Worm (Caenorhabditis elegans) whole organism, L2 larva: ENCODE measurements around the gene egl-1.

Experiments used
- C34F6.9 ChIP-seq: fragments of 150-350 bp; optimal IDR thresholded peaks from 2 replicates; lab custom pipeline; 2014; ENCODE audit warnings: missing biosample characterization, missing genetic modification characterization
- aly-2 ChIP-seq: fragments of 150-350 bp; optimal IDR thresholded peaks from 2 replicates; lab custom pipeline; 2014; ENCODE audit warnings: missing biosample characterization, missing genetic modification characterization
- ceh-82 ChIP-seq: fragments of 150-350 bp; optimal IDR thresholded peaks from 2 replicates; lab custom pipeline; 2014; ENCODE audit warnings: missing biosample characterization, missing genetic modification characterization
- elt-3 ChIP-seq: sonication (generic microtip); optimal IDR thresholded peaks from 2 replicates; lab custom pipeline; 2017; ENCODE audit warnings: missing biosample characterization, missing genetic modification characterization
- lin-11 ChIP-seq: fragments of 150-350 bp; sonication (generic microtip); optimal IDR thresholded peaks from 2 replicates; lab custom pipeline; 2014; ENCODE audit warnings: missing biosample characterization, missing genetic modification characterization, inconsistent platforms, mixed read lengths
- lsy-2 ChIP-seq, 2 experiments: fragments of 150-350 bp in 1 of 2; sonication (generic microtip) in 1 of 2; optimal IDR thresholded peaks; 2 replicates each; lab custom pipeline; 2014 to 2017; ENCODE audit warnings: missing biosample characterization in 2 of 2, missing genetic modification characterization in 2 of 2
- mdl-1 ChIP-seq, 2 experiments: fragments of 150-350 bp in 1 of 2; sonication (generic microtip) in 1 of 2; optimal IDR thresholded peaks; 2 replicates each; lab custom pipeline; 2017; ENCODE audit warnings: missing biosample characterization in 2 of 2, missing genetic modification characterization in 2 of 2
- ztf-11 ChIP-seq: sonication (generic microtip); optimal IDR thresholded peaks from 2 replicates; lab custom pipeline; 2017; ENCODE audit warnings: missing biosample characterization, missing genetic modification characterization

ce11 chrV:14446453-14446852 is 14.3 kb upstream of the egl-1 start:
- TF ChIP-seq ceh-82 = no peak
- TF ChIP-seq elt-3 = no peak
- no peak for TF ChIP-seq C34F6.9 (tag; lab: Kevin White, UChicago)
- no peak for TF ChIP-seq lin-11
- TF ChIP-seq ztf-11 = no peak
- no peak for TF ChIP-seq lsy-2 (tag; optimal IDR thresholded peaks at IDR 0.05; lab: Kevin White, UChicago)
- TF ChIP-seq mdl-1 (tag; optimal IDR thresholded peaks at IDR 0.05; lab: Kevin White, UChicago) = no peak
- TF ChIP-seq aly-2 (tag; lab: Kevin White, UChicago) = no peak
